Worm (Caenorhabditis elegans): ENCODE results near the gene plpp-1.2.
A peak's percentile ranks its signal among the peaks of the same experiment; 100 is the strongest.

The plpp-1.2 gene

DNA sequence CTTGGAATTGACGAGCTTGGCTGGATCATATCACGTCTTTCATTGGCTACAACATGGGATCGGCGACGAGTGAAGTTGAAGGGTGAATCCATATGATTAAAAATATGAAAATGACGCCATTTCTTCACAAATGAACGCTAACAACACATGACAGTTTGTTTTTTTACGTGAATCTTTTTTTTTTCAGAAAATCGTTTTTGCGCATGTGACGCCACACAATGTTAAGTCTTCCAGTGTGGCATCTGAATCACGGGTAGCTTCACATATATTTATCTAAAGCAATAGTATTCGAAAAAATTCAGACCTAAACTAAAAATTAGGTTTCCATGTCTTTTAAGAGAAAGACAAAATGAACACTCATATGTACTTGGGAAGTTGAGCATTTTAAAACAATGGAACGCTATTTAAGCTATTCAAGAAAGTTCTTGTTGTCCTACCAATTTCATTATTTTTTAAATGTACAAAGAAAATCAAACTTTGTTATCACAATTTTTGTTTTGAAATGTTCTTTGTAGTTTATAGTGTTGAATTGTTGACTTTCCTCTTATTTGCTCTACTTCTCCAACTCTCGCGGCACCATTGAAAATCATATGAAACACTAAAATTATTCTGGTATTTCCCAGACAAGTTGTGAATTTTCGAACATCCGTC is at the start of gene plpp-1.2, which contains the start of gene lido-16:
TSS of gene plpp-1.2 (plus strand) at position 601 of the 651 bp plus-strand sequence.
TSS of gene lido-16 (minus strand) at position 101 of the 651 bp plus-strand sequence.
- TF ChIP-seq unc-62 (GFP tag; optimal IDR thresholded peaks at IDR 0.05 in 1 of 2) (peak in 1 of 2 experiments; percentile 71), unc-62 (tag; optimal IDR thresholded peaks at IDR 0.05) (no peak), duxl-1 (tag; optimal IDR thresholded peaks at IDR 0.05; ENCODE audit: poor library complexity) (no peak)

DNA sequence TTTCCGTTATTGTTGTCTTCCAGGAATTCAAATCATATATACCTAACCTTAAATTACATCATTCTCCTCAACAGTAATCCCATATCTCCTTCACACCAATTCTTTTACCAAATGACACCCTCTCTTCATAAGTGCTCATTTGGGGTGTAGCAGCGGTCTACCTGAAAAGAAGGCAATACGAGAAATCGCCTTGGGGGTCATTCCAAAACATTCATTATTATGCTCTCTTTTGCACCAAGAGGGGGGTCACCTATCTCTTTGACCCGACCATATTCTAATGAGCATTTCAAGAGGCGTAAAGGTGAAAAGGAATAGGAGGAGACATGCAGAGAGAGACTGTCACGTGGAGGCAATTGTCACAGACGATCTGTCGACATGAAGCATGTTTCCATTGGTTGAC is 48.4 kb upstream of the plpp-1.2 start:
- TF ChIP-seq zip-2 (tag; optimal IDR thresholded peaks at IDR 0.05) (no peak), aha-1 (tag) (peak; percentile 81)

DNA sequence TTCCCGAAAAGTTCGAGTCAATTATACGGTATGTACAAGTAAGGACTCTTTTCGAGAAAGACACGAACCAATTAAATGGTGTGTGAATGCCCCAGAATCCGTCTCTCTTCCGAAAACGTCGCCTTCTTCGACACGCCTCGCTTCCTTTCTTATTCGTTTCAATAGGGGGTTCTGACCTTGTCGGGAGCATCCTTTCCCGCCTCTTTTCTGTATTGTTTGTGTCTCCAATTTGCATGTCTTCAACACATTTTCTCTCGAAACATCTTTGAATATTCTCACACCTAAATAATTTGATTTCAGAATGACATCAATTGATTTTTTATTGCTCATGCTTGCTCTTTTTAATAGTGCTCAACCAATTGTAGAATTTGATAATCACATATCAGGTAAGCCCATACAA is 44.1 kb upstream of the plpp-1.2 start, which contains the start of gene cutl-16:
TSS of gene cutl-16 (plus strand) at position 301 of the 400 bp plus-strand sequence.
- no peak for TF ChIP-seq spr-3 (GFP tag; optimal IDR thresholded peaks at IDR 0.05)
- no peak for TF ChIP-seq lim-7 (GFP tag; IDR thresholded peaks at IDR 0.05)
- no peak for TF ChIP-seq unc-130 (GFP tag; optimal IDR thresholded peaks at IDR 0.05)
- TF ChIP-seq T20F7.1 (GFP tag; optimal IDR thresholded peaks at IDR 0.05), result no peak
- no peak for TF ChIP-seq saeg-2 (GFP tag; IDR thresholded peaks at IDR 0.05)
- no peak for TF ChIP-seq zfp-3 (GFP tag; conservative IDR thresholded peaks at IDR 0.05)
- TF ChIP-seq daf-16 (GFP tag; optimal IDR thresholded peaks at IDR 0.05), result no peak
- no peak for TF ChIP-seq daf-16 (tag; optimal IDR thresholded peaks at IDR 0.05)
- no peak for TF ChIP-seq ceh-20 (GFP tag; IDR thresholded peaks at IDR 0.05)
- no peak for TF ChIP-seq tag-97 (GFP tag; IDR thresholded peaks at IDR 0.05)
- no peak for TF ChIP-seq tra-1 (GFP tag; IDR thresholded peaks at IDR 0.05)
- no peak for TF ChIP-seq ztf-7 (tag; optimal IDR thresholded peaks at IDR 0.05)
- no peak for TF ChIP-seq nhr-28 (tag; optimal IDR thresholded peaks at IDR 0.05)
- TF ChIP-seq egl-27 (tag; optimal IDR thresholded peaks at IDR 0.05), result no peak
- TF ChIP-seq jun-1 (tag; optimal IDR thresholded peaks at IDR 0.05), result no peak
- TF ChIP-seq ztf-11 (tag; optimal IDR thresholded peaks at IDR 0.05), result no peak
- TF ChIP-seq Y105C5A.15 (GFP tag; IDR thresholded peaks at IDR 0.05), result no peak
- no peak for TF ChIP-seq Y75B8A.6 (GFP tag; IDR thresholded peaks at IDR 0.05)
- TF ChIP-seq pha-4 (GFP tag; IDR thresholded peaks at IDR 0.05), result no peak
- TF ChIP-seq pha-4 (tag; optimal IDR thresholded peaks at IDR 0.05), result no peak

DNA sequence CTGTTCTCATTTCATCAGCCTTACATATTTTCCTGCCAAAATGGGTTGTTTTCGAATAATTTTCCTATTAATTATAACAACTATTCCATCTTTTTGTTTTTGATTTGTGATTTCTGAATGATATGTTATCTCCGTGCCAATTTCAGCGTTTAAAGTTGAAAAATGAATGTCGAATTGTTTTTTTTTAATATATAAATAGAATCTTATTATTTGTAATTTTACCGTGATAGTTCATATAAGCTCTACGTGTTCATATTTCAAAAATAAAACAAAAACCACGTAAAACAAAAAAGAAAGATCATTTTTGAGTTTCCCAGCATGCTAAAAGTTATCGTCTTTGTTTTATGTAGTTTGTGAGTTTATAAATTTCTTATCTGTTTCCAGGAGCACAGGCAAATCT is 41.6 kb upstream of the plpp-1.2 start, which contains the start of gene K06A1.2:
TSS of gene K06A1.2 (plus strand) at position 301 of the 400 bp plus-strand sequence.
- TF ChIP-seq nhr-42 (GFP tag; IDR thresholded peaks at IDR 0.05) (no peak), mdl-1 (tag; optimal IDR thresholded peaks at IDR 0.05) (no peak), ama-1 (optimal IDR thresholded peaks at IDR 0.05) (no peak), unc-62 (GFP tag; optimal IDR thresholded peaks at IDR 0.05 in 1 of 2) (no peak), unc-62 (tag; optimal IDR thresholded peaks at IDR 0.05) (no peak), gei-8 (GFP tag; optimal IDR thresholded peaks at IDR 0.05) (no peak), jun-1 (tag; optimal IDR thresholded peaks at IDR 0.05) (no peak), spr-1 (tag; optimal IDR thresholded peaks at IDR 0.05) (no peak), F44E2.7 (GFP tag; IDR thresholded peaks at IDR 0.05) (no peak)

DNA sequence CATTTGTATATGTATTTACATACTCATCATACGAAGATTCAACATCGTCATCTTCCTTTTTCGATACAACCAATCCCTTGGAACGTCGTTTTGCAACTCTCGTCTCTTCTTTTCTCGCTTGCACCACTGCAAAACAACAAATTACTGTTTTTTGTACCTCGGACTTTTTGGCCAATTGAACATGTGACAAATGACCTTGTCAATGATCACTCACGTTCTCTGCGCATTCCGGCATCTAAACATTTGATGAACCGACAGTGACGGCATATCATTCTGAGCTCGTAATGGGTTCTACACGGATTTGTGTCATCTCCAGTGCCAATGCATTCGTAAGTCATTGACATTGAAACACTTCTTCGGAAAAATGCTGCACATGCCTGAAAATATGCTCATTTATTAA is 37.1 kb upstream of the plpp-1.2 start:
- TF ChIP-seq attf-4 (tag; optimal IDR thresholded peaks at IDR 0.05) (no peak), lin-13 (GFP tag; optimal IDR thresholded peaks at IDR 0.05) (no peak), tag-97 (GFP tag; IDR thresholded peaks at IDR 0.05) (no peak), unc-62 (GFP tag; optimal IDR thresholded peaks at IDR 0.05 in 1 of 2) (peak in 1 of 2 experiments; percentile 99), unc-62 (tag; optimal IDR thresholded peaks at IDR 0.05) (no peak), set-16 (GFP tag; IDR thresholded peaks at IDR 0.05) (no peak), hlh-30 (tag; optimal IDR thresholded peaks at IDR 0.05; ENCODE audit: insufficient read depth) (peak; percentile 57), nhr-28 (tag; optimal IDR thresholded peaks at IDR 0.05) (peak; percentile 39), aly-2 (tag; optimal IDR thresholded peaks at IDR 0.05) (no peak), nhr-10 (tag; optimal IDR thresholded peaks at IDR 0.05) (no peak), mdl-1 (tag; optimal IDR thresholded peaks at IDR 0.05) (peak in 1 of 2 experiments; percentile 10), daf-8 (GFP tag; IDR thresholded peaks at IDR 0.05) (no peak), nhr-77 (tag; optimal IDR thresholded peaks at IDR 0.05) (no peak), madf-9 (GFP tag; conservative IDR thresholded peaks at IDR 0.05) (no peak), zag-1 (tag; optimal IDR thresholded peaks at IDR 0.05) (no peak), lir-3 (tag; optimal IDR thresholded peaks at IDR 0.05) (no peak), zfp-3 (GFP tag; conservative IDR thresholded peaks at IDR 0.05) (0 out of 2 replicates have a peak, but pooled peaks have one; percentile 54), F26F4.8 (GFP tag; conservative IDR thresholded peaks at IDR 0.05) (no peak), nhr-25 (tag; optimal IDR thresholded peaks at IDR 0.05; ENCODE audit: borderline replicate concordance, insufficient read depth) (peak; percentile 41), php-3 (GFP tag; IDR thresholded peaks at IDR 0.05) (no peak)

All from whole organism, L4 larva.